Worm (Caenorhabditis elegans): ENCODE results near the gene ctl-2.

Gene ctl-2

DNA sequence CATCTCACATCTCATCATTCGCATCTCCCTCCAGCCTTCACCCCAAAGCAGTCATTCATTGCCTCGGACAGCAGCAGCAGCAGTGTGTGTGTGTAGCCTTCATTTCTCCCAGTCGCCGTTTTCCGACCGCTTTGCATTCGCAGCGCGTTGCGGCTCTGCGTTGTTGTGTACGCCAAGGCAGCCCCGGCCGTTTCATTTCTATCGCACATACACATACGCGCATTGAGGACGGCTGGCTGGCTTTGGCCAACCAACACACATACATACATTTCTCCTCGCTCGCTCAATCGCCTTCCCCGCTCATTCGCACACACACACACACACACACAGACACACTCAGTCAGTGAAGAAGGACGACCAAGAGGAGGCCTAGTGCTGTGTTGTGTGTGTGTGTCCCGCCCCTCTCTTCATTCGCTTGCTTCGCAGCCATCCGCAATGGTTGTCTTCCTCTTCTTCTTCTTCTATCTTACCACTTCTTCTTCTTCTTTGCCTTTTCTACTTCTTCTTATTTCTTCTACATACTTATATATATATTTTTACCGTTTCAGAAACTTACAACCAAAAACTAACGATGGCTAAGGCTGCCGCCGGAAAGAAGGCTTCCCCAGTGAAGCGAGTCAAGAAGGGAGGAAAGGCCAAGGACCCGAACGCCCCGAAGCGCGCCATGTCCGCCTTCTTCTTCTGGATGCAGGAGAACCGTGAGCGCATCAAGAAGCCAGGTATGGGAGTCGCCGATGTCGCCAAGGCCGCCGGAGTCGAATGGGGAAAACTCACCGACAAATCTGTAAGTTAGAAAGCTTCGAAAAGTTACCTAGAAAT lies 51.5 kb downstream of the ctl-2 start, which contains the start of gene hmg-1.1:
Gene hmg-1.1, plus strand, starts transcription at position 549 of the 819 bp plus-strand sequence.
- TF ChIP-seq W03F9.2 (tag; optimal IDR thresholded peaks at IDR 0.05) (peak; percentile 6), dao-5 (tag; optimal IDR thresholded peaks at IDR 0.05) (peak; percentile 3), him-1 (tag; optimal IDR thresholded peaks at IDR 0.05) (peak; percentile 34)
